Fruit fly (Drosophila melanogaster) whole organism, prepupa: Measurements from ENCODE around the gene CG32299.
A peak's percentile ranks its signal among the peaks of the same experiment; 100 is the strongest.

Source experiments
- Blimp-1 ChIP-seq: fragments of 200-800 bp; sonication (Bioruptor generic); optimal IDR thresholded peaks from 3 replicates; lab custom pipeline; 2017; ENCODE audit warnings: missing biosample characterization, missing genetic modification characterization, mild to moderate bottlenecking, moderate library complexity, missing genetic modification reagents
- CG10669 ChIP-seq: fragments of 200-800 bp; sonication (Bioruptor generic); optimal IDR thresholded peaks from 3 replicates; lab custom pipeline; 2018; ENCODE audit warnings: missing biosample characterization, mild to moderate bottlenecking, missing genetic modification characterization, moderate library complexity
- CG11762 ChIP-seq: fragments of 200-800 bp; sonication (Bioruptor generic); optimal IDR thresholded peaks from 3 replicates; lab custom pipeline; 2016; ENCODE audit warnings: missing biosample characterization, missing genetic modification characterization; ENCODE audit not compliant: insufficient read depth
- CG11902 ChIP-seq: fragments of 200-800 bp; sonication (Bioruptor generic); optimal IDR thresholded peaks from 3 replicates; lab custom pipeline; 2016; ENCODE audit warnings: missing biosample characterization, missing genetic modification characterization
- CG15336 ChIP-seq: fragments of 200-800 bp; sonication (Bioruptor generic); IDR thresholded peaks from 2 replicates; pipeline ENCODE4 v1.3.6; 2022; ENCODE audit warnings: missing biosample characterization, missing genetic modification characterization
- CG16779 ChIP-seq: fragments of 200-800 bp; sonication (Bioruptor generic); optimal IDR thresholded peaks from 3 replicates; lab custom pipeline; 2017; ENCODE audit warnings: missing biosample characterization, mild to moderate bottlenecking, missing genetic modification characterization
- CG31627 ChIP-seq: fragments of 200-800 bp; sonication (Bioruptor generic); optimal IDR thresholded peaks from 3 replicates; lab custom pipeline; 2016; ENCODE audit warnings: missing biosample characterization, missing genetic modification characterization
- CG32006 ChIP-seq: fragments of 200-800 bp; sonication (Bioruptor generic); optimal IDR thresholded peaks from 3 replicates; lab custom pipeline; 2017; ENCODE audit warnings: missing biosample characterization, mild to moderate bottlenecking, missing genetic modification characterization
- CG3919 ChIP-seq: fragments of 200-800 bp; sonication (Bioruptor generic); optimal IDR thresholded peaks from 3 replicates; lab custom pipeline; 2016; ENCODE audit warnings: missing biosample characterization, missing genetic modification characterization
- CG4318 ChIP-seq: fragments of 200-800 bp; sonication (Bioruptor generic); optimal IDR thresholded peaks from 3 replicates; lab custom pipeline; 2017; ENCODE audit warnings: missing biosample characterization, mild to moderate bottlenecking, missing genetic modification characterization
- CG6163 ChIP-seq: fragments of 200-800 bp; sonication (Bioruptor generic); IDR thresholded peaks from 3 replicates; pipeline ENCODE4 v1.3.6; 2022; ENCODE audit warnings: missing biosample characterization, missing genetic modification characterization
- CG6276 ChIP-seq: fragments of 200-800 bp; sonication (Bioruptor generic); optimal IDR thresholded peaks from 2 replicates; lab custom pipeline; 2017; ENCODE audit warnings: missing biosample characterization, mild to moderate bottlenecking, missing genetic modification characterization
- CG6792 ChIP-seq: fragments of 200-800 bp; sonication (Bioruptor generic); optimal IDR thresholded peaks from 3 replicates; lab custom pipeline; 2016; ENCODE audit warnings: missing biosample characterization, missing genetic modification characterization
- CG6854 ChIP-seq: fragments of 200-800 bp; sonication (Bioruptor generic); optimal IDR thresholded peaks from 2 replicates; lab custom pipeline; 2017; ENCODE audit warnings: missing biosample characterization, mild to moderate bottlenecking, missing genetic modification characterization
- CG7368 ChIP-seq: fragments of 200-800 bp; sonication (Bioruptor generic); optimal IDR thresholded peaks from 3 replicates; lab custom pipeline; 2016; ENCODE audit warnings: missing biosample characterization, missing genetic modification characterization
- CG8119 ChIP-seq: fragments of 200-800 bp; sonication (Bioruptor generic); IDR thresholded peaks from 3 replicates; pipeline ENCODE4 v1.3.6; 2022; ENCODE audit warnings: missing biosample characterization, missing genetic modification characterization
- CG8319 ChIP-seq: fragments of 200-800 bp; sonication (Bioruptor generic); optimal IDR thresholded peaks from 3 replicates; lab custom pipeline; 2016; ENCODE audit warnings: missing biosample characterization, missing genetic modification characterization
- CG8632 ChIP-seq: fragments of 200-800 bp; sonication (Bioruptor generic); optimal IDR thresholded peaks from 3 replicates; lab custom pipeline; 2016; ENCODE audit warnings: missing biosample characterization, missing genetic modification characterization
- CG9139 ChIP-seq: fragments of 200-800 bp; sonication (Bioruptor generic); optimal IDR thresholded peaks from 3 replicates; lab custom pipeline; 2017; ENCODE audit warnings: missing biosample characterization, mild to moderate bottlenecking, missing genetic modification characterization
- Eip75B ChIP-seq: fragments of 200-800 bp; sonication (Bioruptor generic); optimal IDR thresholded peaks from 3 replicates; lab custom pipeline; 2016; ENCODE audit warnings: missing biosample characterization, missing genetic modification characterization
- Eip78C ChIP-seq: fragments of 200-800 bp; sonication (Bioruptor generic); peaks from one replicate; lab custom pipeline; 2016; ENCODE audit warnings: missing biosample characterization, missing genetic modification characterization
- Eip93F ChIP-seq: fragments of 200-800 bp; sonication (Bioruptor generic); optimal IDR thresholded peaks from 2 replicates; lab custom pipeline; 2016; ENCODE audit warnings: missing biosample characterization, mild to moderate bottlenecking, missing genetic modification characterization
- Ets96B ChIP-seq: fragments of 200-800 bp; optimal IDR thresholded peaks from 2 replicates; lab custom pipeline; 2019; ENCODE audit warnings: missing biosample characterization, mild to moderate bottlenecking, missing genetic modification characterization, moderate library complexity
- Hr38 ChIP-seq: sonication (Bioruptor generic); optimal IDR thresholded peaks from 2 replicates; lab custom pipeline; 2016; ENCODE audit warnings: missing biosample characterization, missing genetic modification characterization
- Hr39 ChIP-seq: fragments of 200-800 bp; sonication (Bioruptor generic); optimal IDR thresholded peaks from 2 replicates; lab custom pipeline; 2016; ENCODE audit warnings: missing biosample characterization, missing genetic modification characterization
- Hr4 ChIP-seq: fragments of 200-800 bp; sonication (Bioruptor generic); optimal IDR thresholded peaks from 3 replicates; lab custom pipeline; 2016; ENCODE audit warnings: missing biosample characterization, missing genetic modification characterization
- Lpt ChIP-seq: fragments of 200-800 bp; sonication (Bioruptor generic); optimal IDR thresholded peaks from 3 replicates; lab custom pipeline; 2016; ENCODE audit warnings: missing biosample characterization, missing genetic modification characterization
- Met ChIP-seq: fragments of 200-800 bp; sonication (Bioruptor generic); optimal IDR thresholded peaks from 3 replicates; lab custom pipeline; 2016; ENCODE audit warnings: missing biosample characterization, missing genetic modification characterization
- Smox ChIP-seq: fragments of 200-800 bp; sonication (Bioruptor generic); optimal IDR thresholded peaks from 3 replicates; lab custom pipeline; 2016; ENCODE audit warnings: missing biosample characterization, missing genetic modification characterization
- Sox102F ChIP-seq: fragments of 200-800 bp; sonication (Bioruptor generic); optimal IDR thresholded peaks from 2 replicates; lab custom pipeline; 2016; ENCODE audit warnings: missing biosample characterization, mild to moderate bottlenecking, missing genetic modification characterization
- Sox15 ChIP-seq: fragments of 200-800 bp; sonication (Bioruptor generic); optimal IDR thresholded peaks from 3 replicates; lab custom pipeline; 2016; ENCODE audit warnings: missing biosample characterization, missing genetic modification characterization
- achi ChIP-seq: fragments of 200-800 bp; sonication (Bioruptor generic); optimal IDR thresholded peaks from 3 replicates; lab custom pipeline; 2016; ENCODE audit warnings: missing biosample characterization, missing genetic modification characterization
- acj6 ChIP-seq: fragments of 200-800 bp; sonication (Bioruptor generic); optimal IDR thresholded peaks from 3 replicates; lab custom pipeline; 2016; ENCODE audit warnings: missing biosample characterization, missing genetic modification characterization
- cyc ChIP-seq: fragments of 200-800 bp; sonication (Bioruptor generic); optimal IDR thresholded peaks from 3 replicates; lab custom pipeline; 2016; ENCODE audit warnings: missing biosample characterization, missing genetic modification characterization
- dac ChIP-seq: fragments of 200-800 bp; sonication (Bioruptor generic); optimal IDR thresholded peaks from 2 replicates; lab custom pipeline; 2017; ENCODE audit warnings: missing biosample characterization, mild to moderate bottlenecking, missing genetic modification characterization
- dsx ChIP-seq: fragments of 200-800 bp; optimal IDR thresholded peaks from 3 replicates; lab custom pipeline; 2019; ENCODE audit warnings: missing biosample characterization, mild to moderate bottlenecking, missing genetic modification characterization, moderate library complexity; ENCODE audit not compliant: poor library complexity, severe bottlenecking
- eg ChIP-seq: fragments of 200-800 bp; sonication (Bioruptor generic); IDR thresholded peaks from 3 replicates; pipeline ENCODE4 v1.3.6; 2022; ENCODE audit warnings: missing biosample characterization, missing genetic modification characterization
- esn ChIP-seq: fragments of 200-800 bp; sonication (Bioruptor generic); optimal IDR thresholded peaks from 2 replicates; lab custom pipeline; 2016; ENCODE audit warnings: missing biosample characterization, mild to moderate bottlenecking, missing genetic modification characterization, moderate library complexity
- fd59A ChIP-seq: fragments of 200-800 bp; sonication (Bioruptor generic); optimal IDR thresholded peaks from 2 replicates; lab custom pipeline; 2017; ENCODE audit warnings: missing biosample characterization, mild to moderate bottlenecking, missing genetic modification characterization, missing genetic modification reagents
- lz ChIP-seq: fragments of 200-800 bp; sonication (Bioruptor generic); optimal IDR thresholded peaks from 3 replicates; lab custom pipeline; 2016; ENCODE audit warnings: missing biosample characterization, missing genetic modification characterization
- pdm3 ChIP-seq: fragments of 200-800 bp; sonication (Bioruptor generic); optimal IDR thresholded peaks from 3 replicates; lab custom pipeline; 2016; ENCODE audit warnings: missing biosample characterization, missing genetic modification characterization
- salr ChIP-seq, 2 experiments: fragments of 200-800 bp; sonication (Bioruptor generic); optimal IDR thresholded peaks; 3 replicates each; lab custom pipeline; 2016 to 2018; ENCODE audit warnings: missing biosample characterization in 2 of 2, missing genetic modification characterization in 2 of 2, mild to moderate bottlenecking in 1 of 2
- spab ChIP-seq: fragments of 200-800 bp; sonication (Bioruptor generic); optimal IDR thresholded peaks from 2 replicates; lab custom pipeline; 2017; ENCODE audit warnings: missing biosample characterization, mild to moderate bottlenecking, missing genetic modification characterization, missing genetic modification reagents
- ss ChIP-seq, 2 experiments: fragments of 200-800 bp; sonication (Bioruptor generic); optimal IDR thresholded peaks; 2 replicates in 1 of 2; 3 replicates in 1 of 2; lab custom pipeline; 2017 to 2018; ENCODE audit warnings: mild to moderate bottlenecking in 2 of 2, missing biosample characterization in 2 of 2, missing genetic modification characterization in 2 of 2, moderate library complexity in 1 of 2
- topi ChIP-seq: fragments of 200-800 bp; sonication (Bioruptor generic); optimal IDR thresholded peaks from 3 replicates; lab custom pipeline; 2016; ENCODE audit warnings: missing biosample characterization, missing genetic modification characterization
- vri ChIP-seq: fragments of 200-800 bp; sonication (Bioruptor generic); optimal IDR thresholded peaks from 3 replicates; lab custom pipeline; 2016; ENCODE audit warnings: missing biosample characterization, mild to moderate bottlenecking, missing genetic modification characterization

CG32299 gene

DNA sequence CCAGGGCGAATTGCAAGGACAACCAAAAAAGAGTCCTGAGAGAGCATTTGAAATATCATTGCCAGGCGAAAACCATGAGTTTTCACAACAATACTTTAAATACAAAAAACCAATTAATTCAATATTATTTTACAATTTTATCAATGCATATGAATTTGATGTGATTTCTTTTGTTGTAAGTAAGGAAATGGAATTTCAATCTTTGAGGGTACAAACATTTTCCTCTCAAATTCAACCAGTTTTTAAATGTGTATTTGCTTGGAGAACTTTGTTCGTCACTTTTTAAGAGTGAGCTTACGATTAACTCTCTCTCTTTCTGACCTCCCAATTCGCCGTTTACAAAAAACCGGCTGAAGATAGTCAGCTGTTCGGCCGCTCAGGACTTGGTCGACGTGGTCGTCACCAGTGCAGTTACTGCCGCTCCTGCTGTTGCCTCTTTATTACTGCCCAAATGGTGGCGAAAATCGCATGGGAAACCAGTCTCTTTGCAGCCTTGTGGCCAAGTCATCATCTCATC lies 20.8 kb upstream of the CG32299 start (continued):
- peak; percentile 64 for TF ChIP-seq CG32006 (GFP tag; lab: Kevin White, UChicago)
- peak; percentile 61 for TF ChIP-seq acj6 (GFP tag; lab: Kevin White, UChicago)
- no peak for TF ChIP-seq dac (GFP tag; lab: Kevin White, UChicago)
- TF ChIP-seq Eip75B (GFP tag; lab: Kevin White, UChicago) = peak; percentile 64
- TF ChIP-seq CG11902 (GFP tag; lab: Kevin White, UChicago) = no peak
- peak; percentile 28 for TF ChIP-seq vri
- TF ChIP-seq salr (GFP tag; optimal IDR thresholded peaks at IDR 0.05; lab: Kevin White, UChicago) = peak in 1 of 2 experiments; percentile 56
- peak; percentile 64 for TF ChIP-seq CG8632 (GFP tag; lab: Kevin White, UChicago)
- peak; percentile 17 for TF ChIP-seq CG6276
- TF ChIP-seq Hr38 = no peak
- TF ChIP-seq fd59A = peak; percentile 21
- no peak for TF ChIP-seq CG6854 (GFP tag; lab: Kevin White, UChicago)
- TF ChIP-seq CG6163 = peak; percentile 75
- TF ChIP-seq Sox15 (GFP tag; lab: Kevin White, UChicago) = no peak
- TF ChIP-seq dsx (GFP tag; lab: Kevin White, UChicago) = peak; percentile 69
- peak; percentile 64 for TF ChIP-seq topi (GFP tag; lab: Kevin White, UChicago)
- peak; percentile 95 for TF ChIP-seq Eip78C (GFP tag; lab: Kevin White, UChicago)
- TF ChIP-seq achi (GFP tag; lab: Kevin White, UChicago) = peak; percentile 60
- TF ChIP-seq Lpt (GFP tag; lab: Kevin White, UChicago) = peak; percentile 11
- TF ChIP-seq ss (GFP tag; optimal IDR thresholded peaks at IDR 0.05; lab: Kevin White, UChicago) = peak; percentile 33 to 49
- TF ChIP-seq eg = peak; percentile 77
- peak; percentile 38 for TF ChIP-seq Hr39
- peak; percentile 72 for TF ChIP-seq Smox (GFP tag; lab: Kevin White, UChicago)
- peak; percentile 62 for TF ChIP-seq CG10669 (GFP tag; lab: Kevin White, UChicago)
- TF ChIP-seq CG3919 (GFP tag; lab: Kevin White, UChicago) = peak; percentile 73
- peak; percentile 46 for TF ChIP-seq CG31627 (GFP tag; lab: Kevin White, UChicago)
- TF ChIP-seq cyc (GFP tag; lab: Kevin White, UChicago) = peak; percentile 56
- peak; percentile 53 for TF ChIP-seq lz (GFP tag; lab: Kevin White, UChicago)
- peak; percentile 25 for TF ChIP-seq CG9139 (GFP tag; lab: Kevin White, UChicago)
- TF ChIP-seq CG16779 (tag; lab: Kevin White, UChicago) = peak; percentile 44
- peak; percentile 10 for TF ChIP-seq Eip93F (GFP tag; lab: Kevin White, UChicago)
- peak; percentile 72 for TF ChIP-seq Ets96B (tag; lab: Kevin White, UChicago)
- peak; percentile 65; the same call in 2 of the 3 replicates for TF ChIP-seq CG8119
- TF ChIP-seq CG15336 (GFP tag; lab: Robert Waterston, UW) = peak; percentile 76
- peak; percentile 59 for TF ChIP-seq pdm3 (GFP tag; lab: Kevin White, UChicago)
- TF ChIP-seq Hr4 (GFP tag; lab: Kevin White, UChicago) = peak; percentile 63
- no peak for TF ChIP-seq Blimp-1 (GFP tag; lab: Kevin White, UChicago)
- peak; percentile 15 for TF ChIP-seq CG4318 (GFP tag; lab: Kevin White, UChicago)
- TF ChIP-seq CG6792 = peak; percentile 35
- peak; percentile 44 for TF ChIP-seq spab (GFP tag; lab: Kevin White, UChicago)
- TF ChIP-seq, all 60 proteins: peak for 50

- TF ChIP-seq Eip78C (GFP tag; lab: Kevin White, UChicago) = peak; percentile 94
- TF ChIP-seq fd59A = no peak
- peak; percentile 29 for TF ChIP-seq pdm3 (GFP tag; lab: Kevin White, UChicago)
- no peak for TF ChIP-seq Met
- TF ChIP-seq CG32006 (GFP tag; lab: Kevin White, UChicago) = peak; percentile 42
- peak; percentile 73 for TF ChIP-seq CG8119
- peak; percentile 39 for TF ChIP-seq CG11762 (GFP tag; lab: Kevin White, UChicago)
- peak; percentile 23 for TF ChIP-seq CG11902 (GFP tag; lab: Kevin White, UChicago)
- peak; percentile 31 for TF ChIP-seq CG10669 (GFP tag; lab: Kevin White, UChicago)
- TF ChIP-seq esn (GFP tag; lab: Kevin White, UChicago) = peak; percentile 16
- no peak for TF ChIP-seq CG31627 (GFP tag; lab: Kevin White, UChicago)
- TF ChIP-seq Smox (GFP tag; lab: Kevin White, UChicago) = peak; percentile 2
- TF ChIP-seq CG7368 (GFP tag; lab: Kevin White, UChicago) = peak; percentile 68
- TF ChIP-seq salr (GFP tag; optimal IDR thresholded peaks at IDR 0.05; lab: Kevin White, UChicago) = peak in 1 of 2 experiments; percentile 19
- peak; percentile 6 for TF ChIP-seq dsx (GFP tag; lab: Kevin White, UChicago)
- TF ChIP-seq Sox102F (GFP tag; lab: Kevin White, UChicago) = peak; percentile 9
- peak; percentile 38; the same call in 1 of the 3 replicates for TF ChIP-seq CG6163
- no peak for TF ChIP-seq dac (GFP tag; lab: Kevin White, UChicago)
- TF ChIP-seq CG8319 (GFP tag; lab: Kevin White, UChicago) = peak; percentile 8
- peak; percentile 55 for TF ChIP-seq Ets96B (tag; lab: Kevin White, UChicago)
- TF ChIP-seq acj6 (GFP tag; lab: Kevin White, UChicago) = peak; percentile 48
- no peak for TF ChIP-seq CG16779 (tag; lab: Kevin White, UChicago)
- no peak for TF ChIP-seq CG6854 (GFP tag; lab: Kevin White, UChicago)
- peak; percentile 69 for TF ChIP-seq topi (GFP tag; lab: Kevin White, UChicago)
- TF ChIP-seq lz (GFP tag; lab: Kevin White, UChicago) = no peak
- TF ChIP-seq CG6276 = peak; percentile 45
Observed at dm6 chr3L:2410869-2411268, 20.1 kb upstream of the CG32299 start.
